Fruit fly (Drosophila melanogaster) S2 (cell line): Measurements from ENCODE around the gene CG14246.

Source experiments
- CG8478 ChIP-seq: fragments of >200 bp; optimal IDR thresholded peaks from 2 replicates; lab custom pipeline; 2018
- CTCF ChIP-seq, 2 experiments: fragments of >200 bp; optimal IDR thresholded peaks; 2 replicates each; lab custom pipeline; 2018

DNA sequence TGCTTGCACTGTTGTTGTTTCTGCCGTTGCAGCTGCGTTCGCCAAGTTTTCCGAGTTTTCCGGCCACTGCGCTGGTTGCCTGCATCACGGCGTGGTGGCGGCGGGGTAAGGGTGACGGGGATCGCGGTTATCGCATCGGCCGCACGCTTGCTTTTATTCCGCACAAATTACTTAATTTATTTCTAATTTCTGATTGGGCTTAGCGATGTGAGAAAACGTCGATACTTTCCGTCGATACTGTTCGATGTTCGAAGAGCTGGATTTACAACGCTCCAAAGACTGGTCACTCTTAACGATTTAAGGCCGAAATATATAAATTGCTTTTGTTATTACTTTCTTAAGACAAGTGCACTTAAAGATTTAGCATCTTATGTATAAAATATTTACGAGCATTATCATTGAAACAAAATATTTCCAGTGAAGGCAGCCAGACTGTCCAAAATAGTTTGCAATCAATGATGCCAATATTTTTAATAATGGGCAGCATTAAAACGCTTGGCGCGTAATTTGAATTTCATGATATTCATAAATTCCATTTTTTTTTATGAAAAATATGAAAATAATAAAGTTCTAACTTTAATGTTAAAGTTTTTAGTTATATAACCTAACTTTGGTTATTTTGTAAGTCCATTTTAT, 2.0 kb upstream of the CG14246 start, which contains the start of gene CG6420:
- TF ChIP-seq CG8478 (no peak), CTCF (optimal IDR thresholded peaks at IDR 0.05; lab: Kevin White, UChicago) (no peak)
